Fruit fly (Drosophila melanogaster) whole organism, adult: Measurements from ENCODE around the gene CG10602.

Source experiments
- CG12768 ChIP-seq: fragments of 200-800 bp; sonication (Bioruptor generic); optimal IDR thresholded peaks from 2 replicates; lab custom pipeline; 2017; ENCODE audit warnings: missing biosample characterization, missing genetic modification characterization, mild to moderate bottlenecking, moderate library complexity, missing genetic modification reagents
- CG14711 ChIP-seq: fragments of 200-800 bp; sonication (Bioruptor generic); optimal IDR thresholded peaks from 2 replicates; lab custom pipeline; 2018; ENCODE audit warnings: missing biosample characterization, mild to moderate bottlenecking, missing genetic modification characterization, moderate library complexity
- bab1 ChIP-seq: fragments of 200-800 bp; sonication (Bioruptor generic); optimal IDR thresholded peaks from 3 replicates; lab custom pipeline; 2019; ENCODE audit warnings: missing biosample characterization, mild to moderate bottlenecking, missing genetic modification characterization, moderate library complexity
- cic ChIP-seq: fragments of 200-800 bp; sonication (Bioruptor generic); optimal IDR thresholded peaks from 2 replicates; lab custom pipeline; 2017; ENCODE audit warnings: missing biosample characterization, mild to moderate bottlenecking, missing genetic modification characterization, moderate library complexity
- kay ChIP-seq: fragments of 200-800 bp; sonication (Bioruptor generic); peaks from one replicate; lab custom pipeline; 2016; ENCODE audit warnings: missing biosample characterization, missing genetic modification characterization, borderline replicate concordance
- ovo ChIP-seq: fragments of 200-800 bp; sonication (Bioruptor generic); optimal IDR thresholded peaks from 2 replicates; lab custom pipeline; 2016; ENCODE audit warnings: missing biosample characterization, missing genetic modification characterization
- pad ChIP-seq: fragments of 200-800 bp; sonication (Bioruptor generic); optimal IDR thresholded peaks from 3 replicates; lab custom pipeline; 2017; ENCODE audit warnings: missing biosample characterization, missing genetic modification characterization, mild to moderate bottlenecking, moderate library complexity, missing genetic modification reagents

DNA sequence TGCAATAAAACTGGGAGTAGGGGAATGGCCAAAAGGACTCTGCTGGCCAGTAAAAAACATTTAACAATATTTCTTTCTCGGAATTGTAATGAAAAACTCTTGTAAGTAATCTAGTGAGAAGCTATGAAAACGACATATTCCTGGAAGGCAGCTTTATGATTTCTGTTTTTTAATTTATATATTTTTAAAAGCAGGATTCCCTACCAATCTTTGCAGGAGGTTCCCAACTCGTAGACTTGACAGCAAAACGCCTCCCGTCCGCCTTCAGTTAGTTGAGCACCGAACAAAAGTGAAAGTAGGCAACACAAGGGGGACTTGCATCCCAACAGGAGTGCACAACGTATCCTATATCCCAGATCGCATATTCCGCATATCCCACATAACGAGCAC lies 53.8 kb downstream of the CG10602 start, which contains the start of gene CG43814:
- TF ChIP-seq kay (GFP tag; lab: Kevin White, UChicago) = no peak
- no peak for TF ChIP-seq CG14711
- no peak for TF ChIP-seq ovo
- TF ChIP-seq bab1 = no peak
- no peak for TF ChIP-seq CG12768 (GFP tag; lab: Kevin White, UChicago)
- TF ChIP-seq cic = no peak
- no peak for TF ChIP-seq pad
